Worm (Caenorhabditis elegans): ENCODE results near the gene Y53F4B.36.

- no peak for TF ChIP-seq F13C5.2 (tag; optimal IDR thresholded peaks at IDR 0.05)
- no peak for TF ChIP-seq ama-1 (optimal IDR thresholded peaks at IDR 0.05)
- no peak for TF ChIP-seq sea-1 (GFP tag; conservative IDR thresholded peaks at IDR 0.05)
- no peak for TF ChIP-seq hmg-4 (GFP tag; optimal IDR thresholded peaks at IDR 0.05)
- TF ChIP-seq flt-1 (GFP tag; IDR thresholded peaks at IDR 0.05), result no peak
- no peak for TF ChIP-seq hmbx-1 (tag; optimal IDR thresholded peaks at IDR 0.05)
- TF ChIP-seq hnd-1 (tag; optimal IDR thresholded peaks at IDR 0.05), result no peak
- TF ChIP-seq tbx-37 (GFP tag; conservative IDR thresholded peaks at IDR 0.05), result no peak
- TF ChIP-seq tbx-11 (GFP tag; IDR thresholded peaks at IDR 0.05), result no peak
Measured at ce11 chrII:15183139-15183538, 7.4 kb downstream of the Y53F4B.36 start, which contains the start of gene gst-34.
